Worm (Caenorhabditis elegans) whole organism, L4/young adult: ENCODE measurements around the gene rmd-2.

Experiments used
- W03F9.2 ChIP-seq: fragments of 150-350 bp; optimal IDR thresholded peaks from 2 replicates; lab custom pipeline; 2014; ENCODE audit warnings: missing biosample characterization, missing genetic modification characterization
- dao-5 ChIP-seq: sonication (generic microtip); optimal IDR thresholded peaks from 2 replicates; lab custom pipeline; 2016; ENCODE audit warnings: missing genotype, missing genetic modification characterization, moderate library complexity, missing compliant biosample characterization
- him-1 ChIP-seq: sonication (generic microtip); optimal IDR thresholded peaks from 2 replicates; lab custom pipeline; 2016; ENCODE audit warnings: missing genotype, missing genetic modification reagents, missing genetic modification characterization, missing compliant biosample characterization

DNA sequence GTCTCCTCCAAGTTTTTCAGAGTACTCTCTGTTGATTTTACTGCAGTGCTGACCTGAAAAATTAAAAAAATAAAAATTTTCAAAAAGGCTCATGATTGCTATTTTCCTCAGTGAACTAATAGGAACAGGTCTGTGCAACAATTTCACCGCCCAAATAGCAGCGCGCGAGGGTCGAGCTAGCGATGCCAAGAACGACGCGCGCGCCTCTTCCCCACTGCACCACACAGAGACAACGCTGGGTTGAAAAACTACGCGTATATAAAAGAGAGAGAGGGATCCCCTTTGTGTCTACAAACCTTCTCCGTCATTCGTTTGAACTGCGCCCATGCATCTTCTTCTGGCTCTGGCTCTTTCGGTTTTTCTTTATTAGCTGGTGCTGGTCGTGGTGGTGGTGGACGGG is 16.0 kb downstream of the rmd-2 start:
- TF ChIP-seq dao-5, result peak; percentile 70
- no peak for TF ChIP-seq W03F9.2
- TF ChIP-seq him-1, result peak; percentile 94
